Worm (Caenorhabditis elegans): ENCODE results near the gene C16C10.4.

C16C10.4 gene

DNA sequence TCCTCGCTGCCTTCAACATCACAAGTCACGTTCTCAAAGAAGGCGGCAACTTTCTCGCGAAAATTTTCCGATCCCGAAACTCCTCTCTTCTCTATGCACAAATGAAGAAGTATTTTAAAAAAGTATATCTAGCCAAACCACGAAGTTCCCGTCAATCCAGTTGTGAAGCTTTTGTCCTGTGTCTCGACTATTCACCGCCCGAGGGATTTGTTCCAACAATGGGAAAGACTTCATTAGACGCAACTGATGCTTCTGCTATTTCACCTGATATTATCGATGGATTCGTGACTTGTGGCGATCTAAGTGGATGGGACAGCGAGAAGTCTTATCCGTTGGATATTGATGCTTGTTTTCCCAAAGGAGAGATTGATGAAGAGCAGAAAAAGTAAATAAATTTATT lies 33.8 kb downstream of the C16C10.4 start (continued):
- TF ChIP-seq pag-3 (tag; optimal IDR thresholded peaks at IDR 0.05; ENCODE audit: borderline replicate concordance), result no peak

DNA sequence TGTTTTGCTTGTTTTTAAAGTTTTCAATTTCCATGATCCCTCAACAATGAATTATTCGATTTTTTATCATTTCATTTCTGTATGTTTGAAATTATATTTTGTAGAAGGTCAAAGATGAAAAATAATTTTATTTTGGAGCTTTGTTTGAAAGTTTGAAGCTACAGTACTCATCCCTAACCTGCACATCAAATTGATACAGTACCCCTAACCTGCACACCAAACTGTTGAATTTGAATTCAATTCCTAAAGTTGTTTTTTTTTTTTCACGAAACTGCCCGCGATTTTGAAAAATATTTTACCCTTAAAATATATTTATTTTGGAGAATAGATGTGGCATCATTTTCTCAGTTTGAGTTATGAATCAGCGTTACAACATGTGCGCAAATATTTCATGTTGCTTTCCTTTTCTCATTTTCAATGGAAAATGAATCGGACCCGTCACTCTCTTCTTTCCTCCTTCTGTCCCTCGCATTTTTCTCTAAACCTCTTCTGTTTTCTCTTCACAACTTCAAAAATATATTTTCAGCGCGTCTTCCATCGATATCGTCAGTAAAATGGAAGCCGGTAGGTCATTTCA lies 34.7 kb downstream of the C16C10.4 start, which contains the start of gene R74.8:
Gene R74.8, plus strand, starts transcription at position 527 of the 577 bp plus-strand sequence.
- no peak for TF ChIP-seq sox-4 (tag; optimal IDR thresholded peaks at IDR 0.05)
- TF ChIP-seq hlh-13 (GFP tag; optimal IDR thresholded peaks at IDR 0.05), result no peak
- TF ChIP-seq nhr-232 (tag; optimal IDR thresholded peaks at IDR 0.05), result no peak
- no peak for TF ChIP-seq nfya-1 (tag; optimal IDR thresholded peaks at IDR 0.05)
- TF ChIP-seq ceh-6 (GFP tag; optimal IDR thresholded peaks at IDR 0.05), result no peak
- TF ChIP-seq rnt-1 (tag; optimal IDR thresholded peaks at IDR 0.05), result no peak
- no peak for TF ChIP-seq nhr-11 (tag; optimal IDR thresholded peaks at IDR 0.05)
- no peak for TF ChIP-seq ahr-1 (tag; optimal IDR thresholded peaks at IDR 0.05)
- TF ChIP-seq gmeb-2 (tag; optimal IDR thresholded peaks at IDR 0.05), result no peak
- no peak for TF ChIP-seq ets-4 (tag; optimal IDR thresholded peaks at IDR 0.05)
- no peak for TF ChIP-seq npax-4 (tag; optimal IDR thresholded peaks at IDR 0.05)
- no peak for TF ChIP-seq elt-4 (tag; optimal IDR thresholded peaks at IDR 0.05)
- TF ChIP-seq lim-6 (tag; optimal IDR thresholded peaks at IDR 0.05), result no peak
- TF ChIP-seq unc-86 (tag; optimal IDR thresholded peaks at IDR 0.05), result no peak
- TF ChIP-seq ama-1 (optimal IDR thresholded peaks at IDR 0.05), result no peak
- TF ChIP-seq pha-4 (tag; optimal IDR thresholded peaks at IDR 0.05), result no peak
- no peak for TF ChIP-seq C08G9.2 (tag; optimal IDR thresholded peaks at IDR 0.05)
- TF ChIP-seq pros-1 (tag; optimal IDR thresholded peaks at IDR 0.05), result no peak

DNA sequence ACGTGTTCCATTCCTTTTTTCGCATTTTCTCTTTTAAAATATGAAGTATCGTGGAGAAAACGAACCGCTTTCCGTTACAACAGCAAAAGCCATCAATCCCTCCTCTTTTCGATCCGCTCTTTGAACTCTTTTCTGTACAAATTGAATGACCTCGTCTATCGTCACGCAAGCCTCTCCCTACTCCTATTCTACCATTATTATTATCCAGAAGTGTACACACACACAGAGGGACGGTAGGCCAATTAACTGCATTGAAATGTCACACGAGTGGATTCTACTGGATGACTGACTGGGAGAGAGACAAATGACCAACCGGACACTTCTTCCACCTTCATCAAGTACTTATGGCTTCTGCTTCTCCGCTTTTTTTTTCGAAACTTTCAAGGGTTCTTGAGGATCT lies 37.1 kb downstream of the C16C10.4 start:
- TF ChIP-seq odd-2 (tag; optimal IDR thresholded peaks at IDR 0.05) (no peak), ceh-31 (tag; optimal IDR thresholded peaks at IDR 0.05) (peak; percentile 45)

ce11 chrIII:4209188-4209587 lies 38.1 kb downstream of the C16C10.4 start, which contains the start of gene phlp-2:
Gene phlp-2, plus strand, starts transcription at chrIII:4209488.
- TF ChIP-seq ets-4 (tag; optimal IDR thresholded peaks at IDR 0.05) (no peak), ceh-14 (tag; optimal IDR thresholded peaks at IDR 0.05) (no peak), K09A11.1 (tag; optimal IDR thresholded peaks at IDR 0.05; ENCODE audit: insufficient read depth) (no peak), F13H6.1 (tag; optimal IDR thresholded peaks at IDR 0.05) (no peak), zip-5 (tag; optimal IDR thresholded peaks at IDR 0.05) (no peak), C38D4.7 (GFP tag; optimal IDR thresholded peaks at IDR 0.05) (no peak), tbx-2 (tag; optimal IDR thresholded peaks at IDR 0.05) (no peak), rnt-1 (tag; optimal IDR thresholded peaks at IDR 0.05) (no peak), dve-1 (tag; optimal IDR thresholded peaks at IDR 0.05) (no peak), elt-2 (tag; optimal IDR thresholded peaks at IDR 0.05) (no peak), nfya-1 (tag; optimal IDR thresholded peaks at IDR 0.05) (no peak), sox-2 (GFP tag; IDR thresholded peaks at IDR 0.05) (no peak), dmd-4 (tag; optimal IDR thresholded peaks at IDR 0.05; ENCODE audit: borderline replicate concordance) (no peak), pros-1 (tag; optimal IDR thresholded peaks at IDR 0.05) (no peak), pha-2 (tag; optimal IDR thresholded peaks at IDR 0.05) (no peak), hlh-13 (GFP tag; optimal IDR thresholded peaks at IDR 0.05) (no peak), mec-3 (tag; optimal IDR thresholded peaks at IDR 0.05; ENCODE audit: borderline replicate concordance) (no peak)

DNA sequence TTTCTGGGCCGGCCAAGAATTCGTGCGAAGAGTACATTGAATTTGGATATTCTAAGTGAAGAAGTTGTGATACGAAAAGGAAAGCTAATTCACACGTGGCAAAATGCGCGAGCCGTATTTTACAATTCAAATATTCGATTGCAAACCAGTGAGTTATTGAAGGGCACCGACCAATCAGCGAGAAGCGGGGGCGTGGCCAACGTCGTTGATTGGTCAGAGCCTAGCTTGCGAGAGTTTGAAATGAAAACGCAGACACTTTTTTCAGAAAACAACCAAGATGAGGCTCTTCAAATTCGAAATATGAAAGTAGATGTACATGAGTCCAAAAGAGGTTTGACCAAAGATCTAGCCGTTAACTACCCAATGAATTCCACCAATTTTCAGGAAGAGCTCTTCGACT lies 39.5 kb downstream of the C16C10.4 start:
- TF ChIP-seq nfya-1 (tag; optimal IDR thresholded peaks at IDR 0.05) (peak; percentile 97), K02D7.2 (tag; optimal IDR thresholded peaks at IDR 0.05) (no peak)

Data from whole organism, late embryonic.